Fruit fly (Drosophila melanogaster) whole organism, embryonic: ENCODE data around the gene CG13921.

Experiments
- Aef1 ChIP-seq: fragments of 200-800 bp; sonication (Bioruptor generic); IDR thresholded peaks from 3 replicates; pipeline ENCODE4 v1.3.6; 2022; ENCODE audit warnings: missing biosample characterization, missing genetic modification characterization
- Asciz ChIP-seq: fragments of 200-800 bp; sonication (Bioruptor generic); optimal IDR thresholded peaks from 2 replicates; lab custom pipeline; 2017; ENCODE audit warnings: missing biosample characterization, mild to moderate bottlenecking, missing genetic modification characterization, missing genetic modification reagents
- Bgb ChIP-seq: fragments of 200-800 bp; sonication (Bioruptor generic); IDR thresholded peaks from 2 replicates; pipeline ENCODE4 v1.3.6; 2022; ENCODE audit warnings: missing biosample characterization, missing genetic modification characterization; ENCODE audit not compliant: partially characterized antibody
- Blimp-1 ChIP-seq: fragments of 200-800 bp; sonication (Bioruptor generic); optimal IDR thresholded peaks from 3 replicates; lab custom pipeline; 2018; ENCODE audit warnings: missing biosample characterization, missing genetic modification characterization, mild to moderate bottlenecking, moderate library complexity, missing genetic modification reagents
- Bteb2 ChIP-seq: fragments of 200-800 bp; sonication (Bioruptor generic); optimal IDR thresholded peaks from 2 replicates; lab custom pipeline; 2016; ENCODE audit warnings: missing biosample characterization, missing genetic modification characterization
- CG10959 ChIP-seq: fragments of 200-800 bp; sonication (Bioruptor generic); IDR thresholded peaks from 2 replicates; pipeline ENCODE4 v1.3.6; 2022; ENCODE audit warnings: missing biosample characterization, missing genetic modification characterization
- CG12104 ChIP-seq: fragments of 200-800 bp; sonication (Bioruptor generic); optimal IDR thresholded peaks from 3 replicates; lab custom pipeline; 2016; ENCODE audit warnings: missing biosample characterization, missing genetic modification characterization
- CG12299 ChIP-seq: fragments of 200-800 bp; sonication (Bioruptor generic); optimal IDR thresholded peaks from 2 replicates; lab custom pipeline; 2018; ENCODE audit warnings: missing biosample characterization, mild to moderate bottlenecking, missing genetic modification characterization
- CG12391 ChIP-seq: fragments of 200-800 bp; sonication (Bioruptor generic); optimal IDR thresholded peaks from 3 replicates; lab custom pipeline; 2018; ENCODE audit warnings: missing biosample characterization, mild to moderate bottlenecking, missing genetic modification characterization, moderate library complexity
- CG13287 ChIP-seq: fragments of 200-800 bp; sonication (Bioruptor generic); IDR thresholded peaks from 2 replicates; pipeline ENCODE4 v1.3.6; 2022; ENCODE audit warnings: missing biosample characterization, missing genetic modification characterization; ENCODE audit not compliant: partially characterized antibody
- CG13296 ChIP-seq: fragments of 200-800 bp; sonication (Bioruptor generic); optimal IDR thresholded peaks from 3 replicates; lab custom pipeline; 2018; ENCODE audit warnings: missing biosample characterization, mild to moderate bottlenecking, missing genetic modification characterization
- CG1603 ChIP-seq: fragments of 200-800 bp; sonication (Bioruptor generic); optimal IDR thresholded peaks from 2 replicates; lab custom pipeline; 2019; ENCODE audit warnings: missing biosample characterization, mild to moderate bottlenecking, missing genetic modification characterization, moderate library complexity
- CG2116 ChIP-seq: fragments of 200-800 bp; sonication (Bioruptor generic); optimal IDR thresholded peaks from 3 replicates; lab custom pipeline; 2018; ENCODE audit warnings: missing biosample characterization, mild to moderate bottlenecking, missing genetic modification characterization
- CG2712 ChIP-seq: fragments of 200-800 bp; optimal IDR thresholded peaks from 3 replicates; lab custom pipeline; 2019; ENCODE audit warnings: missing biosample characterization, mild to moderate bottlenecking, missing genetic modification characterization, moderate library complexity
- CG3163 ChIP-seq: fragments of 200-800 bp; sonication (Bioruptor generic); optimal IDR thresholded peaks from 3 replicates; lab custom pipeline; 2016; ENCODE audit warnings: missing biosample characterization, missing genetic modification characterization
- CG33213 ChIP-seq: fragments of 200-800 bp; sonication (Bioruptor generic); optimal IDR thresholded peaks from 3 replicates; lab custom pipeline; 2016; ENCODE audit warnings: missing biosample characterization, missing genetic modification characterization
- CG3407 ChIP-seq: fragments of 200-800 bp; sonication (Bioruptor generic); optimal IDR thresholded peaks from 2 replicates; lab custom pipeline; 2018; ENCODE audit warnings: missing biosample characterization, mild to moderate bottlenecking, missing genetic modification characterization
- CG3847 ChIP-seq: fragments of 200-800 bp; sonication (Bioruptor generic); IDR thresholded peaks from 2 replicates; pipeline ENCODE4 v1.3.6; 2022; ENCODE audit warnings: missing biosample characterization, missing genetic modification characterization
- CG4328 ChIP-seq: fragments of 200-800 bp; sonication (Bioruptor generic); optimal IDR thresholded peaks from 3 replicates; lab custom pipeline; 2017; ENCODE audit warnings: missing biosample characterization, missing genetic modification reagents, missing genetic modification characterization
- CG6254 ChIP-seq: fragments of 200-800 bp; sonication (Bioruptor generic); optimal IDR thresholded peaks from 3 replicates; lab custom pipeline; 2017; ENCODE audit warnings: mild to moderate bottlenecking, missing biosample characterization, missing genetic modification reagents, missing genetic modification characterization
- CG6272 ChIP-seq: fragments of 200-800 bp; sonication (Bioruptor generic); IDR thresholded peaks from 2 replicates; pipeline ENCODE4 v1.3.6; 2022; ENCODE audit warnings: missing biosample characterization, missing genetic modification characterization
- CG6654 ChIP-seq: fragments of 200-800 bp; sonication (Bioruptor generic); optimal IDR thresholded peaks from 2 replicates; lab custom pipeline; 2017; ENCODE audit warnings: missing biosample characterization, mild to moderate bottlenecking, missing genetic modification characterization
- CG6683 ChIP-seq: fragments of 200-800 bp; sonication (Bioruptor generic); optimal IDR thresholded peaks from 2 replicates; lab custom pipeline; 2017; ENCODE audit warnings: missing biosample characterization, mild to moderate bottlenecking, missing genetic modification characterization, missing genetic modification reagents
- CG7839 ChIP-seq: fragments of 200-800 bp; sonication (Bioruptor generic); optimal IDR thresholded peaks from 3 replicates; lab custom pipeline; 2018; ENCODE audit warnings: missing biosample characterization, mild to moderate bottlenecking, missing genetic modification characterization, moderate library complexity
- CG8388 ChIP-seq: fragments of 200-800 bp; sonication (Bioruptor generic); optimal IDR thresholded peaks from 2 replicates; lab custom pipeline; 2019; ENCODE audit warnings: missing biosample characterization, mild to moderate bottlenecking, missing genetic modification characterization, moderate library complexity
- CG8478 ChIP-seq: fragments of >200 bp; optimal IDR thresholded peaks from 2 replicates; lab custom pipeline; 2018
- Chrac-16 ChIP-seq: fragments of 200-800 bp; sonication (Bioruptor generic); optimal IDR thresholded peaks from 3 replicates; lab custom pipeline; 2016; ENCODE audit warnings: missing biosample characterization, missing genetic modification characterization
- CoRest ChIP-seq: fragments of 200-800 bp; sonication (Bioruptor generic); optimal IDR thresholded peaks from 3 replicates; lab custom pipeline; 2018; ENCODE audit warnings: missing biosample characterization, mild to moderate bottlenecking, missing genetic modification characterization, moderate library complexity
- E2f1 ChIP-seq: fragments of 200-800 bp; sonication (Bioruptor generic); IDR thresholded peaks from 2 replicates; pipeline ENCODE4 v1.3.6; 2022; ENCODE audit warnings: missing biosample characterization, missing genetic modification characterization
- Hr51 ChIP-seq, 2 experiments: fragments of 200-800 bp; sonication (Bioruptor generic); optimal IDR thresholded peaks; 2 replicates in 1 of 2; 3 replicates in 1 of 2; lab custom pipeline; 2016 to 2018; ENCODE audit warnings: missing biosample characterization in 2 of 2, missing genetic modification characterization in 2 of 2, mild to moderate bottlenecking in 1 of 2, moderate library complexity in 1 of 2
- Ptx1 ChIP-seq: fragments of 200-800 bp; sonication (Bioruptor generic); IDR thresholded peaks from 2 replicates; pipeline ENCODE4 v1.3.6; 2022; ENCODE audit warnings: missing biosample characterization, missing genetic modification characterization
- chinmo ChIP-seq: fragments of 200-800 bp; sonication (Bioruptor generic); IDR thresholded peaks from 4 replicates; pipeline ENCODE4 v1.3.6; 2022; ENCODE audit warnings: missing biosample characterization, missing genetic modification characterization; ENCODE audit not compliant: partially characterized antibody
- corto ChIP-seq: fragments of 200-800 bp; sonication (Bioruptor generic); optimal IDR thresholded peaks from 2 replicates; lab custom pipeline; 2016; ENCODE audit warnings: missing biosample characterization, mild to moderate bottlenecking, missing genetic modification characterization, moderate library complexity
- dati ChIP-seq: fragments of 200-800 bp; sonication (Bioruptor generic); IDR thresholded peaks from 2 replicates; pipeline ENCODE4 v1.3.6; 2022; ENCODE audit warnings: missing biosample characterization, missing genetic modification characterization
- disco-r ChIP-seq: fragments of 200-800 bp; sonication (Bioruptor generic); optimal IDR thresholded peaks from 2 replicates; lab custom pipeline; 2016; ENCODE audit warnings: missing biosample characterization, missing genetic modification characterization
- gcm ChIP-seq: fragments of 200-800 bp; sonication (Bioruptor generic); optimal IDR thresholded peaks from 2 replicates; lab custom pipeline; 2019; ENCODE audit warnings: missing biosample characterization, mild to moderate bottlenecking, missing genetic modification characterization, moderate library complexity
- insv ChIP-seq, 2 experiments: fragments of 200-800 bp; sonication (Bioruptor generic); optimal IDR thresholded peaks; 3 replicates each; lab custom pipeline; 2016 to 2018; ENCODE audit warnings: missing biosample characterization in 2 of 2, missing genetic modification characterization in 2 of 2
- maf-S ChIP-seq: fragments of 200-800 bp; sonication (Bioruptor generic); optimal IDR thresholded peaks from 2 replicates; lab custom pipeline; 2016; ENCODE audit warnings: missing biosample characterization, missing genetic modification characterization
- nerfin-1 ChIP-seq: fragments of 200-800 bp; sonication (Bioruptor generic); optimal IDR thresholded peaks from 3 replicates; lab custom pipeline; 2019; ENCODE audit warnings: missing biosample characterization, mild to moderate bottlenecking, missing genetic modification characterization, moderate library complexity
- odd ChIP-seq: fragments of 200-800 bp; sonication (Bioruptor generic); optimal IDR thresholded peaks from 2 replicates; lab custom pipeline; 2017; ENCODE audit warnings: missing biosample characterization, mild to moderate bottlenecking, missing genetic modification characterization
- p53 ChIP-seq: fragments of 200-800 bp; sonication (Bioruptor generic); optimal IDR thresholded peaks from 2 replicates; lab custom pipeline; 2016; ENCODE audit warnings: missing biosample characterization, missing genetic modification characterization
- pfk ChIP-seq: fragments of 200-800 bp; sonication (Bioruptor generic); optimal IDR thresholded peaks from 2 replicates; lab custom pipeline; 2018; ENCODE audit warnings: missing biosample characterization, mild to moderate bottlenecking, missing genetic modification characterization, moderate library complexity
- phol ChIP-seq: fragments of 200-800 bp; sonication (Bioruptor generic); optimal IDR thresholded peaks from 3 replicates; lab custom pipeline; 2018; ENCODE audit warnings: missing biosample characterization, mild to moderate bottlenecking, missing genetic modification characterization, moderate library complexity
- pita ChIP-seq: fragments of 200-800 bp; sonication (Bioruptor generic); optimal IDR thresholded peaks from 2 replicates; lab custom pipeline; 2017; ENCODE audit warnings: missing biosample characterization, mild to moderate bottlenecking, missing genetic modification characterization
- sens ChIP-seq: fragments of 200-800 bp; sonication (Bioruptor generic); peaks from one replicate; lab custom pipeline; 2016; ENCODE audit warnings: missing biosample characterization, missing genetic modification characterization
- seq ChIP-seq: fragments of 200-800 bp; sonication (Bioruptor generic); IDR thresholded peaks from 2 replicates; pipeline ENCODE4 v1.3.6; 2022; ENCODE audit warnings: missing biosample characterization, missing genetic modification characterization
- sna ChIP-seq: fragments of 200-800 bp; sonication (Bioruptor generic); IDR thresholded peaks from 2 replicates; pipeline ENCODE4 v1.3.6; 2022; ENCODE audit warnings: missing biosample characterization, missing genetic modification characterization; ENCODE audit not compliant: partially characterized antibody
- sob ChIP-seq: fragments of 200-800 bp; sonication (Bioruptor generic); IDR thresholded peaks from 2 replicates; pipeline ENCODE4 v1.3.6; 2022; ENCODE audit warnings: missing biosample characterization, missing genetic modification characterization
- toy ChIP-seq: fragments of 200-800 bp; sonication (Bioruptor generic); IDR thresholded peaks from 2 replicates; pipeline ENCODE4 v1.3.6; 2022; ENCODE audit warnings: missing biosample characterization, missing genetic modification characterization
- unc-4 ChIP-seq: fragments of 200-800 bp; sonication (Bioruptor generic); IDR thresholded peaks from 2 replicates; pipeline ENCODE4 v1.3.6; 2022; ENCODE audit warnings: missing biosample characterization, missing genetic modification characterization; ENCODE audit not compliant: partially characterized antibody

CG13921 gene

dm6 chr3L:1702367-1702927 is 44.3 kb upstream of the CG13921 start, which contains the start of gene CG13931 (continued):
- TF ChIP-seq sna (GFP tag; lab: Robert Waterston, UW) (no peak), CG12299 (tag; lab: Kevin White, UChicago) (no peak), Asciz (GFP tag; lab: Kevin White, UChicago) (no peak), p53 (GFP tag; lab: Kevin White, UChicago) (no peak), pfk (GFP tag; lab: Kevin White, UChicago) (no peak), Bteb2 (GFP tag; lab: Kevin White, UChicago) (no peak), CG33213 (no peak), pita (GFP tag; lab: Kevin White, UChicago) (no peak), unc-4 (GFP tag; lab: Robert Waterston, UW) (no peak), CG13296 (GFP tag; lab: Kevin White, UChicago) (no peak), Bgb (GFP tag; lab: Robert Waterston, UW) (no peak), toy (GFP tag; lab: Robert Waterston, UW) (no peak), dati (no peak), CG13287 (GFP tag; lab: Robert Waterston, UW) (no peak), sens (peak; percentile 80), CG2712 (tag; lab: Kevin White, UChicago) (no peak), CG6272 (GFP tag; lab: Robert Waterston, UW) (no peak), CoRest (tag; lab: Kevin White, UChicago) (no peak), CG1603 (peak; percentile 73), Ptx1 (peak; percentile 41; the same call in 1 of the 2 replicates), CG7839 (peak; percentile 46), insv (GFP tag; optimal IDR thresholded peaks at IDR 0.05; lab: Kevin White, UChicago) (no peak), CG10959 (GFP tag; lab: Robert Waterston, UW) (no peak), chinmo (GFP tag; lab: Robert Waterston, UW) (no peak), E2f1 (GFP tag; lab: Robert Waterston, UW) (0 out of 2 replicates have a peak, but pooled peaks have one; percentile 13), disco-r (GFP tag; lab: Kevin White, UChicago) (no peak), maf-S (GFP tag; lab: Kevin White, UChicago) (no peak), CG12104 (GFP tag; lab: Kevin White, UChicago) (no peak), CG8388 (peak; percentile 29), CG3407 (no peak), CG3847 (GFP tag; lab: Robert Waterston, UW) (no peak), Hr51 (GFP tag; optimal IDR thresholded peaks at IDR 0.05; lab: Kevin White, UChicago) (peak in 1 of 2 experiments; percentile 17), Blimp-1 (no peak), CG3163 (no peak), sob (GFP tag; lab: Robert Waterston, UW) (peak; percentile 22; the same call in 1 of the 2 replicates), odd (no peak), CG6654 (no peak), CG6254 (GFP tag; lab: Kevin White, UChicago) (no peak), CG4328 (GFP tag; lab: Kevin White, UChicago) (no peak), CG2116 (GFP tag; lab: Kevin White, UChicago) (no peak), corto (GFP tag; lab: Kevin White, UChicago) (no peak), CG8478 (no peak), gcm (no peak), Aef1 (GFP tag; lab: Robert Waterston, UW) (peak; percentile 45; the same call in 1 of the 3 replicates), CG6683 (no peak), seq (GFP tag; lab: Robert Waterston, UW) (no peak), CG12391 (peak; percentile 30), nerfin-1 (tag; lab: Kevin White, UChicago) (no peak), Chrac-16 (GFP tag; lab: Kevin White, UChicago) (peak; percentile 23), phol (tag; lab: Kevin White, UChicago) (peak; percentile 32)
